Fruit fly (Drosophila melanogaster): Measurements from ENCODE around the gene CG8028.

DNA sequence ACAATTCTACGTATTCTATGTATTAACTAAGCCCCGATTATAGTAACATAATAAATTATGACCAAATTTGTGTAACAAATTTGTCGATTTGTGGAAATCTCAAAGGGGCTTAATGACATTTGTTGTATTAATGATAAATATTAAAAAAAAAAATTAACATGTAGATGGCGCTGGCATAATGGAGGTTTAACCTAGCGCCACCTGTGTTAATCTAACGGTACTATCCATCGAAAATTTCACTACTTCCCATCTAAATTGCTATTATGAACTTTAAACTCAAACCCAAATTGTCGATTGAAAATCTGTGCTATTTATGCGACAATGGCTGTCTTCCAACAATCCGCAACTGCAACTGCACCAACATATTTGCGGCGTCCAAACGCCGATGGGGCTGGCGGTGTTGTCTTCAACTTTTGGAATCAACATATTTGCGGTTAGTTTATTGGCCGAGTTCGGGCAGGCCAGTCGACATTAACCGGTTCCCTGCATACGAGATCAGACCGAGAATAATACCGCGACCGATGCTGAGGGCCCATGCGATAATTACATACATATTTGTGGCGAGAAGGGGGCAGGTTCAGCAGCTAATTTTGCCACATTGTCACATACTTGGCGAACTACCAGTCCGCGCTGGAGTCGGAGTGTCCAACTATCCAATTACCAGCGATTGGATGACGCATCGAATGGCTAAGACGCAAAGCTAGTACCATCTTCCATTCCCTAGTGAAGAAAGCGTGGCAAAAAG is 45.8 kb upstream of the CG8028 start:
- no peak for TF ChIP-seq usp (GFP tag; optimal IDR thresholded peaks at IDR 0.05)
- no peak for TF ChIP-seq pan (optimal IDR thresholded peaks at IDR 0.05)
- no peak for TF ChIP-seq brk (GFP tag; optimal IDR thresholded peaks at IDR 0.05)
- no peak for TF ChIP-seq Hr78 (GFP tag; optimal IDR thresholded peaks at IDR 0.05)
- TF ChIP-seq OdsH (GFP tag; optimal IDR thresholded peaks at IDR 0.05), result no peak
- TF ChIP-seq h (GFP tag; optimal IDR thresholded peaks at IDR 0.05), result no peak
- no peak for TF ChIP-seq br (GFP tag; optimal IDR thresholded peaks at IDR 0.05)
- no peak for TF ChIP-seq Myc (optimal IDR thresholded peaks at IDR 0.05)
- no peak for TF ChIP-seq Mio (GFP tag; optimal IDR thresholded peaks at IDR 0.05)
- no peak for TF ChIP-seq psq (GFP tag; optimal IDR thresholded peaks at IDR 0.05)
- no peak for TF ChIP-seq foxo (GFP tag; optimal IDR thresholded peaks at IDR 0.05)
- no peak for TF ChIP-seq HLH106 (tag; optimal IDR thresholded peaks at IDR 0.05)

All from whole organism, wandering third instar larva.